Worm (Caenorhabditis elegans) whole organism, L1 larva: ENCODE results near the gene mpz-6.
A peak's percentile ranks its signal among the peaks of the same experiment; 100 is the strongest.

Source experiments
- C04F5.9 ChIP-seq: sonication (generic microtip); optimal IDR thresholded peaks from 2 replicates; lab custom pipeline; 2016; ENCODE audit warnings: missing genetic modification characterization, missing compliant biosample characterization
- C16A3.4 ChIP-seq: fragments of 150-350 bp; optimal IDR thresholded peaks from 2 replicates; lab custom pipeline; 2014; ENCODE audit warnings: missing biosample characterization, missing genetic modification characterization
- Y116A8C.19 ChIP-seq: sonication (generic microtip); optimal IDR thresholded peaks from 2 replicates; lab custom pipeline; 2016; ENCODE audit warnings: missing compliant biosample characterization, missing genetic modification characterization, borderline replicate concordance
- blmp-1 ChIP-seq: fragments of 150-350 bp; optimal IDR thresholded peaks from 2 replicates; lab custom pipeline; 2014; ENCODE audit warnings: missing biosample characterization, missing genetic modification characterization
- ceh-82 ChIP-seq, 3 experiments: fragments of 150-350 bp in 1 of 3; sonication (generic microtip) in 2 of 3; optimal IDR thresholded peaks; 2 replicates each; lab custom pipeline; 2014 to 2017; ENCODE audit warnings: missing biosample characterization in 3 of 3, missing genetic modification characterization in 3 of 3
- dpl-1 ChIP-seq, 3 experiments: fragments of 150-350 bp in 2 of 3; sonication (generic microtip) in 1 of 3; optimal IDR thresholded peaks; 2 replicates each; lab custom pipeline; 2014 to 2017; ENCODE audit warnings: missing biosample characterization in 3 of 3, missing genetic modification characterization in 3 of 3, missing genetic modification reagents in 3 of 3
- dsc-1 ChIP-seq: sonication (generic microtip); optimal IDR thresholded peaks from 2 replicates; lab custom pipeline; 2016; ENCODE audit warnings: mild to moderate bottlenecking, missing genetic modification characterization, missing compliant biosample characterization
- efl-1 ChIP-seq, 4 experiments: fragments of 150-350 bp; optimal IDR thresholded peaks in 3 of 4; peaks in 1 of 4; 1 replicate in 1 of 4; 2 replicates in 3 of 4; lab custom pipeline; 2014; ENCODE audit warnings: missing biosample characterization in 2 of 4, missing genetic modification characterization in 2 of 4, missing genetic modification reagents in 2 of 4
- egl-27 ChIP-seq, 2 experiments: fragments of 150-350 bp in 1 of 2; sonication (generic microtip); optimal IDR thresholded peaks; 3 replicates each; lab custom pipeline; 2017 to 2018; ENCODE audit warnings: missing biosample characterization in 2 of 2, missing genetic modification characterization in 2 of 2, missing genetic modification reagents in 2 of 2
- elt-3 ChIP-seq, 6 experiments: fragments of 150-350 bp in 1 of 6; sonication (generic microtip); optimal IDR thresholded peaks; 2 replicates each; lab custom pipeline; 2017 to 2018; ENCODE audit warnings: missing biosample characterization in 6 of 6, missing genetic modification characterization in 6 of 6, inconsistent platforms in 1 of 6
- fkh-10 ChIP-seq: sonication (generic microtip); optimal IDR thresholded peaks from 2 replicates; lab custom pipeline; 2017; ENCODE audit warnings: missing biosample characterization, missing genetic modification reagents, missing genetic modification characterization
- hlh-4 ChIP-seq: sonication (generic microtip); optimal IDR thresholded peaks from 2 replicates; lab custom pipeline; 2016; ENCODE audit warnings: mild to moderate bottlenecking, missing genetic modification characterization, missing compliant biosample characterization
- irx-1 ChIP-seq: sonication (generic microtip); optimal IDR thresholded peaks from 2 replicates; lab custom pipeline; 2016; ENCODE audit warnings: missing genetic modification characterization, missing compliant biosample characterization
- isw-1 ChIP-seq: fragments of 200-800 bp; sonication (Bioruptor generic); IDR thresholded peaks from 2 replicates; pipeline ENCODE4 v1.3.6; 2022; ENCODE audit warnings: missing genetic modification characterization, missing compliant biosample characterization
- lin-14 ChIP-seq: fragments of 200-800 bp; sonication (Bioruptor generic); optimal IDR thresholded peaks from 2 replicates; lab custom pipeline; 2018; ENCODE audit warnings: mild to moderate bottlenecking, missing genetic modification characterization, moderate library complexity, missing compliant biosample characterization
- lin-35 ChIP-seq, 2 experiments: fragments of 150-350 bp; optimal IDR thresholded peaks; 2 replicates each; lab custom pipeline; 2014; ENCODE audit warnings: missing biosample characterization in 2 of 2, missing genetic modification characterization in 2 of 2, missing genetic modification reagents in 2 of 2
- lsy-2 ChIP-seq, 2 experiments: fragments of 150-350 bp; optimal IDR thresholded peaks; 2 replicates each; lab custom pipeline; 2014; ENCODE audit warnings: missing biosample characterization in 2 of 2, missing genetic modification characterization in 2 of 2
- mdl-1 ChIP-seq, 2 experiments: fragments of 150-350 bp; optimal IDR thresholded peaks; 2 replicates each; lab custom pipeline; 2014 to 2017; ENCODE audit warnings: missing biosample characterization in 2 of 2, missing genetic modification characterization in 2 of 2, inconsistent platforms in 1 of 2
- mef-2 ChIP-seq: fragments of 150-350 bp; optimal IDR thresholded peaks from 2 replicates; lab custom pipeline; 2014; ENCODE audit warnings: missing biosample characterization, missing genetic modification characterization
- mep-1 ChIP-seq: fragments of 150-350 bp; optimal IDR thresholded peaks from 2 replicates; lab custom pipeline; 2014; ENCODE audit warnings: missing biosample characterization, missing genetic modification characterization
- nhr-19 ChIP-seq: fragments of 200-800 bp; sonication (Bioruptor generic); conservative IDR thresholded peaks from 2 replicates; pipeline ENCODE4 v1.3.6; 2022; ENCODE audit warnings: missing genetic modification characterization, missing compliant biosample characterization
- nhr-20 ChIP-seq: sonication (generic microtip); optimal IDR thresholded peaks from 2 replicates; lab custom pipeline; 2016; ENCODE audit warnings: mild to moderate bottlenecking, missing genetic modification characterization, missing compliant biosample characterization
- nhr-28 ChIP-seq: fragments of 150-350 bp; optimal IDR thresholded peaks from 2 replicates; lab custom pipeline; 2014; ENCODE audit warnings: missing biosample characterization, missing genetic modification characterization
- nhr-47 ChIP-seq: sonication (generic microtip); optimal IDR thresholded peaks from 2 replicates; lab custom pipeline; 2016; ENCODE audit warnings: mild to moderate bottlenecking, missing genetic modification characterization, moderate library complexity, missing compliant biosample characterization
- nhr-71 ChIP-seq: sonication (generic microtip); optimal IDR thresholded peaks from 2 replicates; lab custom pipeline; 2016; ENCODE audit warnings: mild to moderate bottlenecking, missing genetic modification characterization, moderate library complexity, missing compliant biosample characterization
- nhr-77 ChIP-seq: fragments of 150-350 bp; optimal IDR thresholded peaks from 2 replicates; lab custom pipeline; 2014; ENCODE audit warnings: missing biosample characterization, missing genetic modification characterization
- nhr-85 ChIP-seq: sonication (generic microtip); peaks from one replicate; lab custom pipeline; 2016; ENCODE audit warnings: missing genetic modification characterization, inconsistent platforms, missing compliant biosample characterization
- nhr-90 ChIP-seq: sonication (generic microtip); optimal IDR thresholded peaks from 2 replicates; lab custom pipeline; 2016; ENCODE audit warnings: mild to moderate bottlenecking, missing genetic modification characterization, missing compliant biosample characterization; ENCODE audit not compliant: poor library complexity
- rnt-1 ChIP-seq: sonication (generic microtip); optimal IDR thresholded peaks from 2 replicates; lab custom pipeline; 2016; ENCODE audit warnings: mild to moderate bottlenecking, missing genetic modification characterization, moderate library complexity, missing compliant biosample characterization
- skn-1 ChIP-seq: fragments of 150-350 bp; optimal IDR thresholded peaks from 2 replicates; lab custom pipeline; 2014; ENCODE audit warnings: missing biosample characterization, missing genetic modification characterization
- snu-23 ChIP-seq: sonication (generic microtip); optimal IDR thresholded peaks from 2 replicates; lab custom pipeline; 2016; ENCODE audit warnings: missing genetic modification characterization, missing compliant biosample characterization
- swsn-7 ChIP-seq: sonication (generic microtip); optimal IDR thresholded peaks from 2 replicates; lab custom pipeline; 2016; ENCODE audit warnings: missing genetic modification characterization, missing compliant biosample characterization
- tbx-2 ChIP-seq: sonication (generic microtip); optimal IDR thresholded peaks from 2 replicates; lab custom pipeline; 2016; ENCODE audit warnings: missing genetic modification characterization, missing compliant biosample characterization
- unc-130 ChIP-seq: fragments of 150-350 bp; optimal IDR thresholded peaks from 2 replicates; lab custom pipeline; 2017; ENCODE audit warnings: missing biosample characterization, missing genetic modification characterization, inconsistent platforms
- unc-62 ChIP-seq: fragments of 150-350 bp; optimal IDR thresholded peaks from 2 replicates; lab custom pipeline; 2014; ENCODE audit warnings: missing biosample characterization, missing genetic modification reagents, missing genetic modification characterization
- vab-15 ChIP-seq: sonication (generic microtip); optimal IDR thresholded peaks from 2 replicates; lab custom pipeline; 2017; ENCODE audit warnings: missing genotype, mild to moderate bottlenecking, missing genetic modification characterization, missing compliant biosample characterization
- xbp-1 ChIP-seq: sonication (generic microtip); optimal IDR thresholded peaks from 2 replicates; lab custom pipeline; 2016; ENCODE audit warnings: missing genetic modification characterization, missing compliant biosample characterization
- ztf-4 ChIP-seq: fragments of 150-350 bp; optimal IDR thresholded peaks from 2 replicates; lab custom pipeline; 2014; ENCODE audit warnings: missing biosample characterization, missing genetic modification characterization

mpz-6 gene

DNA sequence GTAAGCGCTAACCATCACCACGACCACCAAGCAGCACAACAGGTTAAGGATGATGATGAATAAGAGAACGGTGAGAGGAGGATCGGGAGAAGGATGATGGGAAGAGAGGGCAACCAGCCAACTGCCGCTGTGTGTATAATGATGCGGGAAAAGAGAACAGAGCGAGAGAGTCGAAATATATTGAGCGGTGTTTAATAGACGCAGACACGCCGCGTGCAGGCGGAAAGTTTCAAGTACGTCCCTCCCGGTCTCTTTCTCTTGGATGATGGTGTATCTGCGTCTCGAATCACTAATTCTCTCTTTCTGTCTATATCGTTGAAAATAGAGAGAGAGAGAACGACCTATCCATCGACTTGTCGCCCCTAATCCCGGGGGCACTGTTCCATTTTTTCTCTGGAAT, 50.2 kb downstream of the mpz-6 start:
- TF ChIP-seq mef-2 (tag; lab: Kevin White, UChicago) (no peak), Y116A8C.19 (tag; lab: Kevin White, UChicago) (no peak), irx-1 (tag; lab: Kevin White, UChicago) (no peak), dpl-1 (GFP tag; optimal IDR thresholded peaks at IDR 0.05; lab: Kevin White, UChicago) (peak in 2 of 3 experiments; percentile 17 to 35), nhr-28 (tag; lab: Kevin White, UChicago) (no peak), lsy-2 (tag; optimal IDR thresholded peaks at IDR 0.05; lab: Kevin White, UChicago) (peak in 1 of 2 experiments; percentile 68), lin-35 (GFP tag; optimal IDR thresholded peaks at IDR 0.05; lab: Kevin White, UChicago) (peak; percentile 33 to 48), lin-14 (GFP tag; lab: Kevin White, UChicago) (peak; percentile 91), dsc-1 (tag; lab: Kevin White, UChicago) (no peak), efl-1 (optimal IDR thresholded peaks at IDR 0.05; lab: Kevin White, UChicago) (peak; percentile 47 to 49), efl-1 (GFP tag; optimal IDR thresholded peaks at IDR 0.05 in 1 of 2; lab: Kevin White, UChicago) (peak; percentile 11 to 89), rnt-1 (tag; lab: Kevin White, UChicago) (peak; percentile 50), xbp-1 (tag; lab: Kevin White, UChicago) (peak; percentile 4), egl-27 (tag; optimal IDR thresholded peaks at IDR 0.05; lab: Kevin White, UChicago) (peak in 1 of 2 experiments; percentile 51), C04F5.9 (tag; lab: Kevin White, UChicago) (no peak), swsn-7 (tag; lab: Kevin White, UChicago) (peak; percentile 35), unc-62 (no peak), nhr-19 (peak; percentile 50), mdl-1 (tag; optimal IDR thresholded peaks at IDR 0.05; lab: Kevin White, UChicago) (peak in 1 of 2 experiments; percentile 60), ceh-82 (tag; optimal IDR thresholded peaks at IDR 0.05; lab: Kevin White, UChicago) (peak in 1 of 3 experiments; percentile 8), nhr-85 (tag; lab: Kevin White, UChicago) (peak; percentile 79), isw-1 (GFP tag; lab: Robert Waterston, UW) (no peak), nhr-47 (tag; lab: Kevin White, UChicago) (peak; percentile 40), nhr-71 (tag; lab: Kevin White, UChicago) (peak; percentile 65), tbx-2 (tag; lab: Kevin White, UChicago) (peak; percentile 5), skn-1 (peak; percentile 34), hlh-4 (no peak), nhr-90 (tag; lab: Kevin White, UChicago) (peak; percentile 3), C16A3.4 (peak; percentile 12), ztf-4 (tag; lab: Kevin White, UChicago) (no peak), nhr-20 (tag; lab: Kevin White, UChicago) (peak; percentile 58), unc-130 (peak; percentile 63), blmp-1 (tag; lab: Kevin White, UChicago) (peak; percentile 59), mep-1 (tag; lab: Kevin White, UChicago) (peak; percentile 25), fkh-10 (GFP tag; lab: Kevin White, UChicago) (no peak), snu-23 (GFP tag; lab: Kevin White, UChicago) (peak; percentile 69), vab-15 (tag; lab: Kevin White, UChicago) (no peak), nhr-77 (peak; percentile 38), elt-3 (tag; optimal IDR thresholded peaks at IDR 0.05; lab: Kevin White, UChicago) (peak in 1 of 6 experiments; percentile 60)
